Fruit fly (Drosophila melanogaster) whole organism, embryonic: Measurements from ENCODE around the gene CG34148.

Source experiments
- Atf-2 ChIP-seq: fragments of 200-800 bp; sonication (Bioruptor generic); optimal IDR thresholded peaks from 2 replicates; lab custom pipeline; 2016; ENCODE audit warnings: missing biosample characterization, missing genetic modification characterization
- B-H2 ChIP-seq: fragments of 200-800 bp; sonication (Bioruptor generic); optimal IDR thresholded peaks from 2 replicates; lab custom pipeline; 2018; ENCODE audit warnings: missing biosample characterization, mild to moderate bottlenecking, missing genetic modification characterization
- CG10959 ChIP-seq: fragments of 200-800 bp; sonication (Bioruptor generic); IDR thresholded peaks from 2 replicates; pipeline ENCODE4 v1.3.6; 2022; ENCODE audit warnings: missing biosample characterization, missing genetic modification characterization
- CG11085 ChIP-seq: fragments of 200-800 bp; sonication (Bioruptor generic); IDR thresholded peaks from 2 replicates; pipeline ENCODE4 v1.3.6; 2022; ENCODE audit warnings: missing biosample characterization, missing genetic modification characterization
- CG15601 ChIP-seq: fragments of 200-800 bp; sonication (Bioruptor generic); optimal IDR thresholded peaks from 3 replicates; lab custom pipeline; 2019; ENCODE audit warnings: missing biosample characterization, mild to moderate bottlenecking, missing genetic modification characterization, moderate library complexity
- CG16813 ChIP-seq: fragments of 200-800 bp; sonication (Bioruptor generic); IDR thresholded peaks from 3 replicates; pipeline ENCODE4 v1.3.6; 2022; ENCODE audit warnings: missing biosample characterization, missing genetic modification characterization; ENCODE audit not compliant: partially characterized antibody
- CG17328 ChIP-seq: fragments of 200-800 bp; sonication (Bioruptor generic); IDR thresholded peaks from 2 replicates; pipeline ENCODE4 v1.3.6; 2022; ENCODE audit warnings: missing biosample characterization, missing genetic modification characterization
- CG17612 ChIP-seq: fragments of 200-800 bp; sonication (Bioruptor generic); IDR thresholded peaks from 2 replicates; pipeline ENCODE4 v1.3.6; 2022; ENCODE audit warnings: missing biosample characterization, missing genetic modification characterization
- CG1792 ChIP-seq: fragments of 200-800 bp; sonication (Bioruptor generic); optimal IDR thresholded peaks from 2 replicates; lab custom pipeline; 2016; ENCODE audit warnings: missing biosample characterization, missing genetic modification characterization
- CG2120 ChIP-seq: fragments of 200-800 bp; sonication (Bioruptor generic); optimal IDR thresholded peaks from 3 replicates; lab custom pipeline; 2016; ENCODE audit warnings: missing biosample characterization, missing genetic modification characterization
- CG2202 ChIP-seq: fragments of 200-800 bp; sonication (Bioruptor generic); optimal IDR thresholded peaks from 2 replicates; lab custom pipeline; 2018; ENCODE audit warnings: missing biosample characterization, mild to moderate bottlenecking, missing genetic modification characterization
- CG2678 ChIP-seq: fragments of 200-800 bp; sonication (Bioruptor generic); optimal IDR thresholded peaks from 3 replicates; lab custom pipeline; 2019; ENCODE audit warnings: missing biosample characterization, mild to moderate bottlenecking, missing genetic modification characterization, moderate library complexity
- CG3838 ChIP-seq: fragments of 200-800 bp; sonication (Bioruptor generic); optimal IDR thresholded peaks from 3 replicates; lab custom pipeline; 2016; ENCODE audit warnings: missing biosample characterization, missing genetic modification characterization
- CG42726 ChIP-seq: fragments of 200-800 bp; sonication (Bioruptor generic); IDR thresholded peaks from 2 replicates; pipeline ENCODE4 v1.3.6; 2022; ENCODE audit warnings: missing biosample characterization, missing genetic modification characterization; ENCODE audit not compliant: partially characterized antibody
- CG4282 ChIP-seq: fragments of 200-800 bp; sonication (Bioruptor generic); optimal IDR thresholded peaks from 2 replicates; lab custom pipeline; 2016; ENCODE audit warnings: missing biosample characterization, missing genetic modification characterization
- CG4328 ChIP-seq: fragments of 200-800 bp; sonication (Bioruptor generic); optimal IDR thresholded peaks from 3 replicates; lab custom pipeline; 2017; ENCODE audit warnings: missing biosample characterization, missing genetic modification reagents, missing genetic modification characterization
- CG7556 ChIP-seq: fragments of 200-800 bp; sonication (Bioruptor generic); optimal IDR thresholded peaks from 2 replicates; lab custom pipeline; 2017; ENCODE audit warnings: missing biosample characterization, mild to moderate bottlenecking, missing genetic modification characterization
- CG8478 ChIP-seq: fragments of >200 bp; optimal IDR thresholded peaks from 2 replicates; lab custom pipeline; 2018
- CG8924 ChIP-seq: fragments of 200-800 bp; optimal IDR thresholded peaks from 3 replicates; lab custom pipeline; 2019; ENCODE audit warnings: missing biosample characterization, mild to moderate bottlenecking, missing genetic modification characterization, moderate library complexity
- Dfd ChIP-seq, 2 experiments: fragments of >200 bp; optimal IDR thresholded peaks; 2 replicates each; lab custom pipeline; 2017; ENCODE audit warnings: missing biosample characterization in 2 of 2, missing genetic modification characterization in 2 of 2
- Doc2 ChIP-seq: fragments of 200-800 bp; sonication (Bioruptor generic); IDR thresholded peaks from 2 replicates; pipeline ENCODE4 v1.3.6; 2022; ENCODE audit warnings: missing biosample characterization, missing genetic modification characterization
- HLH54F ChIP-seq: fragments of 200-800 bp; sonication (Bioruptor generic); optimal IDR thresholded peaks from 3 replicates; lab custom pipeline; 2016; ENCODE audit warnings: missing biosample characterization, missing genetic modification characterization
- Hand ChIP-seq: fragments of 200-800 bp; sonication (Bioruptor generic); optimal IDR thresholded peaks from 2 replicates; lab custom pipeline; 2017; ENCODE audit warnings: mild to moderate bottlenecking, missing biosample characterization, missing genetic modification reagents, missing genetic modification characterization
- Hr3 ChIP-seq: fragments of 200-800 bp; sonication (Bioruptor generic); optimal IDR thresholded peaks from 3 replicates; lab custom pipeline; 2016; ENCODE audit warnings: missing biosample characterization, missing genetic modification characterization
- Kr ChIP-seq: fragments of 200-800 bp; sonication (Bioruptor generic); optimal IDR thresholded peaks from 2 replicates; lab custom pipeline; 2017; ENCODE audit warnings: missing biosample characterization, mild to moderate bottlenecking, missing genetic modification characterization
- Lim3 ChIP-seq: fragments of 200-800 bp; sonication (Bioruptor generic); IDR thresholded peaks from 2 replicates; pipeline ENCODE4 v1.3.6; 2022; ENCODE audit warnings: missing biosample characterization, missing genetic modification characterization
- MBD-R2 ChIP-seq: fragments of 200-800 bp; sonication (Bioruptor generic); IDR thresholded peaks from 2 replicates; pipeline ENCODE4 v1.3.6; 2022; ENCODE audit warnings: missing biosample characterization, missing genetic modification characterization
- MTF-1 ChIP-seq: fragments of 200-800 bp; sonication (Bioruptor generic); optimal IDR thresholded peaks from 2 replicates; lab custom pipeline; 2018; ENCODE audit warnings: missing biosample characterization, mild to moderate bottlenecking, missing genetic modification characterization, borderline replicate concordance
- NC2α ChIP-seq: fragments of 200-800 bp; sonication (Bioruptor generic); optimal IDR thresholded peaks from 2 replicates; lab custom pipeline; 2016; ENCODE audit warnings: missing biosample characterization, missing genetic modification characterization
- Nf-YA ChIP-seq: fragments of 200-800 bp; sonication (Bioruptor generic); IDR thresholded peaks from 2 replicates; pipeline ENCODE4 v1.3.6; 2022; ENCODE audit warnings: missing biosample characterization, missing genetic modification characterization
- Rfx ChIP-seq: fragments of 200-800 bp; sonication (Bioruptor generic); IDR thresholded peaks from 2 replicates; pipeline ENCODE4 v1.3.6; 2022; ENCODE audit warnings: missing biosample characterization, missing genetic modification characterization
- Side ChIP-seq: fragments of 200-800 bp; sonication (Bioruptor generic); optimal IDR thresholded peaks from 2 replicates; lab custom pipeline; 2016; ENCODE audit warnings: missing biosample characterization, missing genetic modification characterization
- TFAM ChIP-seq: fragments of 200-800 bp; sonication (Bioruptor generic); optimal IDR thresholded peaks from 2 replicates; lab custom pipeline; 2017; ENCODE audit warnings: missing biosample characterization, missing genetic modification characterization, inconsistent platforms
- Xrp1 ChIP-seq: fragments of 200-800 bp; sonication (Bioruptor generic); IDR thresholded peaks from 2 replicates; pipeline ENCODE4 v1.3.6; 2022; ENCODE audit warnings: missing biosample characterization, missing genetic modification characterization
- bigmax ChIP-seq: fragments of 200-800 bp; sonication (Bioruptor generic); optimal IDR thresholded peaks from 2 replicates; lab custom pipeline; 2018; ENCODE audit warnings: missing biosample characterization, mild to moderate bottlenecking, missing genetic modification characterization
- cad ChIP-seq: fragments of >200 bp; optimal IDR thresholded peaks from 2 replicates; lab custom pipeline; 2017; ENCODE audit warnings: missing biosample characterization, missing genetic modification characterization
- da ChIP-seq: fragments of 200-800 bp; sonication (Bioruptor generic); optimal IDR thresholded peaks from 2 replicates; lab custom pipeline; 2016; ENCODE audit warnings: missing biosample characterization, missing genetic modification characterization
- dm ChIP-seq: fragments of 200-800 bp; sonication (Bioruptor generic); optimal IDR thresholded peaks from 3 replicates; lab custom pipeline; 2016; ENCODE audit warnings: missing biosample characterization, missing genetic modification characterization
- fd102C ChIP-seq: fragments of 200-800 bp; sonication (Bioruptor generic); optimal IDR thresholded peaks from 2 replicates; lab custom pipeline; 2018; ENCODE audit warnings: missing biosample characterization, mild to moderate bottlenecking, missing genetic modification characterization, moderate library complexity
- grn ChIP-seq: fragments of 200-800 bp; sonication (Bioruptor generic); optimal IDR thresholded peaks from 3 replicates; lab custom pipeline; 2017; ENCODE audit warnings: missing biosample characterization, missing genetic modification characterization
- hth ChIP-seq: fragments of >200 bp; optimal IDR thresholded peaks from 2 replicates; lab custom pipeline; 2017; ENCODE audit warnings: inconsistent platforms
- jing ChIP-seq: fragments of 200-800 bp; sonication (Bioruptor generic); optimal IDR thresholded peaks from 2 replicates; lab custom pipeline; 2018; ENCODE audit warnings: missing biosample characterization, mild to moderate bottlenecking, missing genetic modification characterization
- kay ChIP-seq: fragments of 200-800 bp; sonication (Bioruptor generic); optimal IDR thresholded peaks from 2 replicates; lab custom pipeline; 2016; ENCODE audit warnings: missing biosample characterization, missing genetic modification characterization
- ken ChIP-seq: fragments of 200-800 bp; sonication (Bioruptor generic); IDR thresholded peaks from 3 replicates; pipeline ENCODE4 v1.3.6; 2022; ENCODE audit warnings: missing biosample characterization, missing genetic modification characterization
- p53 ChIP-seq: fragments of 200-800 bp; sonication (Bioruptor generic); optimal IDR thresholded peaks from 2 replicates; lab custom pipeline; 2016; ENCODE audit warnings: missing biosample characterization, missing genetic modification characterization
- pum ChIP-seq: fragments of 200-800 bp; sonication (Bioruptor generic); optimal IDR thresholded peaks from 2 replicates; lab custom pipeline; 2016; ENCODE audit warnings: missing biosample characterization, missing genetic modification characterization
- ranshi ChIP-seq: fragments of 200-800 bp; sonication (Bioruptor generic); IDR thresholded peaks from 2 replicates; pipeline ENCODE4 v1.3.6; 2022; ENCODE audit warnings: missing biosample characterization, missing genetic modification characterization
- scrt ChIP-seq: fragments of 200-800 bp; sonication (Bioruptor generic); optimal IDR thresholded peaks from 2 replicates; lab custom pipeline; 2018; ENCODE audit warnings: missing biosample characterization, mild to moderate bottlenecking, missing genetic modification characterization, moderate library complexity
- sima ChIP-seq: fragments of 200-800 bp; sonication (Bioruptor generic); optimal IDR thresholded peaks from 2 replicates; lab custom pipeline; 2016; ENCODE audit warnings: missing biosample characterization, missing genetic modification characterization
- so ChIP-seq: fragments of 200-800 bp; sonication (Bioruptor generic); IDR thresholded peaks from 3 replicates; pipeline ENCODE4 v1.3.6; 2022; ENCODE audit warnings: missing biosample characterization, missing genetic modification characterization
- unpg ChIP-seq: fragments of 200-800 bp; sonication (Bioruptor generic); optimal IDR thresholded peaks from 3 replicates; lab custom pipeline; 2018; ENCODE audit warnings: missing biosample characterization, mild to moderate bottlenecking, missing genetic modification characterization, moderate library complexity
- zen ChIP-seq: fragments of 200-800 bp; sonication (Bioruptor generic); optimal IDR thresholded peaks from 3 replicates; lab custom pipeline; 2018; ENCODE audit warnings: missing biosample characterization, mild to moderate bottlenecking, missing genetic modification characterization, moderate library complexity

The CG34148 gene

DNA sequence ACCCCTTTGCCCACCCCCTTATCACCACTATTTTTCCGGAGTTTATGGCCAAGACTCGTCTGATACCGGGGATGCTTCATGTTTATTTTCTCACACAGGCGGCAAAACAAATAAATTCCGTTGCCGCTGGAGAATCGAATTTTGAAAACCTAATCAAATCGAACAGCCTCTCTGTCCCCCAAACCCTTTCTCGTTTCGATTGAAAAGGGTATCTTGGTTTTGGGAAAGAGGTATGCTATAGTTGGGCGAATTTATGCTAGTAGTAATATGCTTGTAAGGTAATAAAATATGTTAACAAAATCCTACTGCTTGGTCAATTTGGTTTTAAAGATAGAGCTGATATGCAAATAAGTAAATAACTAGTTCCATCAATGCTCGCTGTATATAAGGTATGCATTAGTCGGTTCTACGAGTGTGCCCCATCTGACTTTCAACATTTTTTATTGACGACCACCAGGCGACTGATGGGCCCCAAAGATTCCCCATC lies 50.4 kb downstream of the CG34148 start (continued):
- TF ChIP-seq CG16813 (GFP tag; lab: Robert Waterston, UW) (0 out of 3 replicates have a peak, but pooled peaks have one; percentile 12), sima (GFP tag; lab: Kevin White, UChicago) (peak; percentile 2), MBD-R2 (GFP tag; lab: Robert Waterston, UW) (no peak), Side (GFP tag; lab: Kevin White, UChicago) (peak; percentile 76), bigmax (GFP tag; lab: Kevin White, UChicago) (no peak), unpg (GFP tag; lab: Kevin White, UChicago) (peak; percentile 76), pum (peak; percentile 81), Dfd (GFP tag; optimal IDR thresholded peaks at IDR 0.05; lab: Kevin White, UChicago) (no peak), cad (GFP tag; lab: Kevin White, UChicago) (no peak), CG4328 (GFP tag; lab: Kevin White, UChicago) (no peak), CG11085 (no peak), hth (no peak), grn (peak; percentile 41), CG2120 (no peak), CG17328 (GFP tag; lab: Robert Waterston, UW) (peak; percentile 91), da (GFP tag; lab: Kevin White, UChicago) (peak; percentile 55), CG42726 (no peak), ken (GFP tag; lab: Robert Waterston, UW) (peak; percentile 78), CG3838 (GFP tag; lab: Kevin White, UChicago) (peak; percentile 10), jing (GFP tag; lab: Kevin White, UChicago) (peak; percentile 71), Lim3 (GFP tag; lab: Robert Waterston, UW) (0 out of 2 replicates have a peak, but pooled peaks have one; percentile 23), CG4282 (peak; percentile 52), MTF-1 (GFP tag; lab: Kevin White, UChicago) (peak; percentile 12), CG17612 (GFP tag; lab: Robert Waterston, UW) (no peak), CG2202 (tag; lab: Kevin White, UChicago) (peak; percentile 89), CG8924 (tag; lab: Kevin White, UChicago) (peak; percentile 73), Hand (GFP tag; lab: Kevin White, UChicago) (no peak), scrt (no peak), CG8478 (lab: Kevin White, UChicago) (no peak), dm (GFP tag; lab: Kevin White, UChicago) (peak; percentile 47), Atf-2 (GFP tag; lab: Kevin White, UChicago) (peak; percentile 71), NC2α (GFP tag; lab: Kevin White, UChicago) (peak; percentile 77), HLH54F (GFP tag; lab: Kevin White, UChicago) (peak; percentile 48), fd102C (no peak), Kr (peak; percentile 87), CG1792 (GFP tag; lab: Kevin White, UChicago) (peak; percentile 46), CG10959 (GFP tag; lab: Robert Waterston, UW) (peak; percentile 84), CG7556 (peak; percentile 47), zen (tag; lab: Kevin White, UChicago) (peak; percentile 59), kay (peak; percentile 14), CG15601 (tag; lab: Kevin White, UChicago) (peak; percentile 92), TFAM (GFP tag; lab: Kevin White, UChicago) (no peak), B-H2 (GFP tag; lab: Kevin White, UChicago) (no peak), CG2678 (tag; lab: Kevin White, UChicago) (peak; percentile 67), Xrp1 (GFP tag; lab: Robert Waterston, UW) (peak; percentile 91), Hr3 (peak; percentile 78), Nf-YA (no peak), Rfx (peak; percentile 27; the same call in 1 of the 2 replicates), Doc2 (GFP tag; lab: Robert Waterston, UW) (no peak), so (GFP tag; lab: Robert Waterston, UW) (peak; percentile 45; the same call in 1 of the 3 replicates), p53 (peak; percentile 34), ranshi (GFP tag; lab: Robert Waterston, UW) (0 out of 2 replicates have a peak, but pooled peaks have one; percentile 55)
